Worm (Caenorhabditis elegans): ENCODE data around the gene hach-1.
A peak's percentile ranks its signal among the peaks of the same experiment; 100 is the strongest.

hach-1 gene

ce11 chrIII:5603439-5603986, 48.3 kb downstream of the hach-1 start, which contains the start of gene madf-11 (continued):
- peak; percentile 66 for TF ChIP-seq mcd-1 (GFP tag; IDR thresholded peaks at IDR 0.05)
- TF ChIP-seq snpc-4 (GFP tag; optimal IDR thresholded peaks at IDR 0.05), result no peak
- peak in 2 of 4 experiments; percentile 18 to 33 for TF ChIP-seq snpc-4 (tag; optimal IDR thresholded peaks at IDR 0.05)
- TF ChIP-seq sea-2 (GFP tag; IDR thresholded peaks at IDR 0.05), result no peak
- no peak for TF ChIP-seq nfya-2 (GFP tag; IDR thresholded peaks at IDR 0.05)
- TF ChIP-seq snpc-1.3 (tag; optimal IDR thresholded peaks at IDR 0.05; ENCODE audit: insufficient read depth), result no peak
- TF ChIP-seq Y67H2A.10 (GFP tag; conservative IDR thresholded peaks at IDR 0.05), result no peak; the same call in 1 of the 2 replicates
- no peak for TF ChIP-seq let-607 (tag; optimal IDR thresholded peaks at IDR 0.05)
- no peak for TF ChIP-seq lir-1 (GFP tag; conservative IDR thresholded peaks at IDR 0.05)
- no peak for TF ChIP-seq hlh-12 (tag; optimal IDR thresholded peaks at IDR 0.05)
- TF ChIP-seq dox-1 (GFP tag; IDR thresholded peaks at IDR 0.05), result peak; percentile 33; the same call in 1 of the 2 replicates
- TF ChIP-seq F10E7.11 (tag; optimal IDR thresholded peaks at IDR 0.05), result no peak
- TF ChIP-seq Y79H2A.3 (GFP tag; conservative IDR thresholded peaks at IDR 0.05), result no peak
- no peak for TF ChIP-seq unc-62 (GFP tag; optimal IDR thresholded peaks at IDR 0.05)
- peak; percentile 60 for TF ChIP-seq lin-54 (GFP tag; optimal IDR thresholded peaks at IDR 0.05)
- no peak for TF ChIP-seq cebp-2 (GFP tag; IDR thresholded peaks at IDR 0.05)
- TF ChIP-seq F39B2.1 (GFP tag; IDR thresholded peaks at IDR 0.05), result no peak
- TF ChIP-seq T07F8.4 (tag; optimal IDR thresholded peaks at IDR 0.05), result no peak
- TF ChIP-seq ztf-25 (GFP tag; IDR thresholded peaks at IDR 0.05), result no peak; the same call in 1 of the 2 replicates
- 0 out of 2 replicates have a peak, but pooled peaks have one; percentile 17 for TF ChIP-seq K11D2.4 (GFP tag; IDR thresholded peaks at IDR 0.05)
- no peak for TF ChIP-seq aptf-3 (GFP tag; IDR thresholded peaks at IDR 0.05)
- TF ChIP-seq repo-1 (tag; optimal IDR thresholded peaks at IDR 0.05), result no peak
- TF ChIP-seq ZK185.1 (tag; optimal IDR thresholded peaks at IDR 0.05; ENCODE audit: poor library complexity, severe bottlenecking), result peak; percentile 28
- no peak for TF ChIP-seq B0336.3 (GFP tag; IDR thresholded peaks at IDR 0.05)
- TF ChIP-seq hlh-26 (GFP tag; conservative IDR thresholded peaks at IDR 0.05), result no peak
- no peak for TF ChIP-seq ztf-3 (GFP tag; optimal IDR thresholded peaks at IDR 0.05)
- TF ChIP-seq chd-7 (tag; optimal IDR thresholded peaks at IDR 0.05), result no peak
- peak; percentile 19; the same call in 1 of the 2 replicates for TF ChIP-seq F33H1.4 (GFP tag; IDR thresholded peaks at IDR 0.05)
- TF ChIP-seq attf-5 (GFP tag; optimal IDR thresholded peaks at IDR 0.05), result peak; percentile 88
- TF ChIP-seq attf-6 (GFP tag; IDR thresholded peaks at IDR 0.05), result no peak
- TF ChIP-seq him-1 (tag; optimal IDR thresholded peaks at IDR 0.05), result no peak
- no peak for TF ChIP-seq ztf-26 (tag; optimal IDR thresholded peaks at IDR 0.05)
- TF ChIP-seq madf-10 (tag; optimal IDR thresholded peaks at IDR 0.05), result peak; percentile 7
- no peak for TF ChIP-seq C06A6.2 (GFP tag; conservative IDR thresholded peaks at IDR 0.05)
- TF ChIP-seq lin-40 (tag; optimal IDR thresholded peaks at IDR 0.05), result peak; percentile 39
- no peak for TF ChIP-seq ztf-6 (GFP tag; IDR thresholded peaks at IDR 0.05)
- TF ChIP-seq F37B4.10 (GFP tag; IDR thresholded peaks at IDR 0.05), result no peak
- peak; percentile 31; the same call in 1 of the 2 replicates for TF ChIP-seq attf-3 (GFP tag; conservative IDR thresholded peaks at IDR 0.05)
- no peak for TF ChIP-seq B0019.2 (GFP tag; conservative IDR thresholded peaks at IDR 0.05)
- no peak for TF ChIP-seq ceh-79 (tag; optimal IDR thresholded peaks at IDR 0.05)
- peak; percentile 19; the same call in 1 of the 2 replicates for TF ChIP-seq ceh-100 (GFP tag; IDR thresholded peaks at IDR 0.05)
- TF ChIP-seq aptf-2 (GFP tag; conservative IDR thresholded peaks at IDR 0.05), result peak; percentile 45; the same call in 1 of the 2 replicates
- no peak for TF ChIP-seq let-526 (GFP tag; IDR thresholded peaks at IDR 0.05)
- TF ChIP-seq zfh-2 (GFP tag; conservative IDR thresholded peaks at IDR 0.05), result peak; percentile 90
- TF ChIP-seq B0261.1 (tag; optimal IDR thresholded peaks at IDR 0.05), result no peak
- TF ChIP-seq mel-28 (tag; optimal IDR thresholded peaks at IDR 0.05; ENCODE audit: borderline replicate concordance), result no peak
- TF ChIP-seq hrde-1 (tag; optimal IDR thresholded peaks at IDR 0.05; ENCODE audit: borderline replicate concordance), result no peak
- TF ChIP-seq sdz-38 (tag; optimal IDR thresholded peaks at IDR 0.05), result no peak
